Worm (Caenorhabditis elegans) whole organism, L3 larva: ENCODE data around the gene F10A3.4.

Source experiments
- aly-2 ChIP-seq: fragments of 150-350 bp; optimal IDR thresholded peaks from 2 replicates; lab custom pipeline; 2014; ENCODE audit warnings: missing biosample characterization, missing genetic modification characterization
- elt-2 ChIP-seq: sonication (generic microtip); optimal IDR thresholded peaks from 2 replicates; lab custom pipeline; 2016; ENCODE audit warnings: missing genetic modification reagents, mild to moderate bottlenecking, missing genetic modification characterization, missing compliant biosample characterization
- jun-1 ChIP-seq: fragments of 150-350 bp; optimal IDR thresholded peaks from 2 replicates; lab custom pipeline; 2014; ENCODE audit warnings: missing biosample characterization, missing genetic modification reagents, missing genetic modification characterization
- lin-15B ChIP-seq: fragments of 150-350 bp; optimal IDR thresholded peaks from 2 replicates; lab custom pipeline; 2014; ENCODE audit warnings: missing biosample characterization, missing genetic modification characterization
- lin-39 ChIP-seq: fragments of 150-350 bp; optimal IDR thresholded peaks from 2 replicates; lab custom pipeline; 2018; ENCODE audit warnings: missing biosample characterization, missing genetic modification reagents, missing genetic modification characterization
- nhr-11 ChIP-seq: fragments of 150-350 bp; optimal IDR thresholded peaks from 2 replicates; lab custom pipeline; 2014; ENCODE audit warnings: missing biosample characterization, missing genetic modification characterization
- nhr-23 ChIP-seq: fragments of 150-350 bp; optimal IDR thresholded peaks from 2 replicates; lab custom pipeline; 2014; ENCODE audit warnings: missing biosample characterization, missing genetic modification reagents, missing genetic modification characterization
- nhr-77 ChIP-seq: fragments of 150-350 bp; optimal IDR thresholded peaks from 2 replicates; lab custom pipeline; 2014; ENCODE audit warnings: missing biosample characterization, missing genetic modification characterization
- pha-4 ChIP-seq: fragments of 150-350 bp; optimal IDR thresholded peaks from 2 replicates; lab custom pipeline; 2014; ENCODE audit warnings: missing biosample characterization, missing genetic modification reagents, missing genetic modification characterization
- skn-1 ChIP-seq: fragments of 150-350 bp; optimal IDR thresholded peaks from 2 replicates; lab custom pipeline; 2014; ENCODE audit warnings: missing biosample characterization, missing genetic modification characterization
- tbx-2 ChIP-seq: sonication (generic microtip); optimal IDR thresholded peaks from 2 replicates; lab custom pipeline; 2016; ENCODE audit warnings: mild to moderate bottlenecking, missing genetic modification characterization, missing compliant biosample characterization

DNA sequence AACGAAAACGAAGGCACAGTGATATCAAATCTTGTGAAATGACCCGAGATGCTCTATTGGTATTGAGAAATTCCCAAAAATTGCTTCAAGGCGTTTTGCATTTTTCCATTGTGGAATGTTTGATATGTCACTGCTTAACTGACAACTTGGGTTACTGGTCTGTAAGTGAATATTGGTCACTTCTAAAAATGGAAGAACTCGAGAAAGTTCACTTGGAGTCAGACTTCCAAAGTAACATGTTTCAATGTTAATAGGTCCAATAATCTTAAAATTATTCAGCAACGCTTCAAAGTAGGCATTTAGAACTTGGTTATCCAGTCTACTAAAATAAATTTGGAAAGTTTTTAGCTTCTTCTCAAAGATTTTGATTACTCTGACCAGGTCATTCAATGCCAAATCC lies 16.2 kb upstream of the F10A3.4 start, which contains the start of gene fbxa-144:
- no peak for TF ChIP-seq pha-4 (tag; lab: Kevin White, UChicago)
- no peak for TF ChIP-seq skn-1 (tag; lab: Kevin White, UChicago)
- TF ChIP-seq elt-2, result no peak
- no peak for TF ChIP-seq nhr-77
- TF ChIP-seq nhr-23 (tag; lab: Kevin White, UChicago), result no peak
- TF ChIP-seq aly-2 (tag; lab: Kevin White, UChicago), result no peak
- TF ChIP-seq lin-15B (tag; lab: Kevin White, UChicago), result no peak
- no peak for TF ChIP-seq nhr-11 (tag; lab: Kevin White, UChicago)
- no peak for TF ChIP-seq jun-1 (tag; lab: Kevin White, UChicago)
- TF ChIP-seq lin-39 (tag; lab: Kevin White, UChicago), result no peak
- TF ChIP-seq tbx-2 (tag; lab: Kevin White, UChicago), result no peak
